Worm (Caenorhabditis elegans) whole organism, young adult: ENCODE measurements around the gene rrf-3.
A peak's percentile ranks its signal among the peaks of the same experiment; 100 is the strongest.

Source experiments
- B0019.2 ChIP-seq: fragments of 200-800 bp; sonication (Bioruptor generic); conservative IDR thresholded peaks from 2 replicates; pipeline ENCODE4 v1.3.6; 2022; ENCODE audit warnings: missing genetic modification reagents, missing genetic modification characterization, missing compliant biosample characterization
- C06A6.2 ChIP-seq: fragments of 200-800 bp; sonication (Bioruptor generic); conservative IDR thresholded peaks from 2 replicates; pipeline ENCODE4 v1.3.6; 2022; ENCODE audit warnings: missing genetic modification characterization, missing compliant biosample characterization
- D2030.7 ChIP-seq: fragments of 200-800 bp; sonication (Bioruptor generic); IDR thresholded peaks from 2 replicates; pipeline ENCODE4 v1.3.6; 2022; ENCODE audit warnings: missing genetic modification reagents, missing genetic modification characterization, missing compliant biosample characterization
- F33H1.4 ChIP-seq: fragments of 200-800 bp; sonication (Bioruptor generic); IDR thresholded peaks from 2 replicates; pipeline ENCODE4 v1.3.6; 2022; ENCODE audit warnings: missing genetic modification reagents, missing genetic modification characterization, missing compliant biosample characterization
- F37B4.10 ChIP-seq: fragments of 200-800 bp; sonication (Bioruptor generic); IDR thresholded peaks from 2 replicates; pipeline ENCODE4 v1.3.6; 2022; ENCODE audit warnings: missing genetic modification characterization, missing compliant biosample characterization
- F57A8.1 ChIP-seq: fragments of 200-800 bp; sonication (Bioruptor generic); optimal IDR thresholded peaks from 2 replicates; lab custom pipeline; 2018; ENCODE audit warnings: mild to moderate bottlenecking, missing genetic modification characterization, moderate library complexity, missing compliant biosample characterization
- K11D2.4 ChIP-seq: fragments of 200-800 bp; sonication (Bioruptor generic); IDR thresholded peaks from 2 replicates; pipeline ENCODE4 v1.3.6; 2022; ENCODE audit warnings: missing genetic modification reagents, missing genetic modification characterization, missing compliant biosample characterization
- Y53G8AR.9 ChIP-seq: fragments of 200-800 bp; sonication (Bioruptor generic); conservative IDR thresholded peaks from 2 replicates; pipeline ENCODE4 v1.3.6; 2022; ENCODE audit warnings: missing genetic modification reagents, missing genetic modification characterization, missing compliant biosample characterization
- ZK185.1 ChIP-seq: sonication (generic microtip); optimal IDR thresholded peaks from 2 replicates; lab custom pipeline; 2016; ENCODE audit warnings: mild to moderate bottlenecking, missing genetic modification characterization, missing compliant biosample characterization; ENCODE audit not compliant: poor library complexity, severe bottlenecking
- aptf-3 ChIP-seq: fragments of 200-800 bp; sonication (Bioruptor generic); IDR thresholded peaks from 2 replicates; pipeline ENCODE4 v1.3.6; 2022; ENCODE audit warnings: missing genetic modification characterization, missing compliant biosample characterization
- attf-3 ChIP-seq: fragments of 200-800 bp; sonication (Bioruptor generic); conservative IDR thresholded peaks from 2 replicates; pipeline ENCODE4 v1.3.6; 2022; ENCODE audit warnings: missing genetic modification reagents, missing genetic modification characterization, missing compliant biosample characterization
- attf-5 ChIP-seq: fragments of 200-800 bp; sonication (Bioruptor generic); optimal IDR thresholded peaks from 2 replicates; lab custom pipeline; 2018; ENCODE audit warnings: mild to moderate bottlenecking, missing genetic modification characterization, missing compliant biosample characterization
- bed-2 ChIP-seq: fragments of 200-800 bp; sonication (Bioruptor generic); IDR thresholded peaks from 2 replicates; pipeline ENCODE4 v1.3.6; 2022; ENCODE audit warnings: missing genetic modification reagents, missing genetic modification characterization, missing compliant biosample characterization
- ccch-3 ChIP-seq: fragments of 200-800 bp; sonication (Bioruptor generic); optimal IDR thresholded peaks from 2 replicates; lab custom pipeline; 2018; ENCODE audit warnings: mild to moderate bottlenecking, missing genetic modification characterization, missing compliant biosample characterization
- ceh-91 ChIP-seq: fragments of 200-800 bp; sonication (Bioruptor generic); IDR thresholded peaks from 2 replicates; pipeline ENCODE4 v1.3.6; 2022; ENCODE audit warnings: missing genetic modification reagents, missing genetic modification characterization, missing compliant biosample characterization
- chd-7 ChIP-seq: sonication (generic microtip); optimal IDR thresholded peaks from 2 replicates; lab custom pipeline; 2016; ENCODE audit warnings: mild to moderate bottlenecking, missing genetic modification characterization, moderate library complexity, missing compliant biosample characterization
- dox-1 ChIP-seq: fragments of 200-800 bp; sonication (Bioruptor generic); IDR thresholded peaks from 2 replicates; pipeline ENCODE4 v1.3.6; 2022; ENCODE audit warnings: missing genetic modification reagents, missing genetic modification characterization, missing compliant biosample characterization
- dpl-1 ChIP-seq: fragments of 150-350 bp; optimal IDR thresholded peaks from 2 replicates; lab custom pipeline; 2014; ENCODE audit warnings: missing biosample characterization, missing genetic modification reagents, missing genetic modification characterization
- efl-1 ChIP-seq: fragments of 150-350 bp; optimal IDR thresholded peaks from 2 replicates; lab custom pipeline; 2014; ENCODE audit warnings: missing biosample characterization, missing genetic modification reagents, missing genetic modification characterization
- egl-44 ChIP-seq: fragments of 200-800 bp; sonication (Bioruptor generic); IDR thresholded peaks from 2 replicates; pipeline ENCODE4 v1.3.6; 2022; ENCODE audit warnings: missing genetic modification reagents, missing genetic modification characterization, missing compliant biosample characterization
- gei-17 ChIP-seq: fragments of 200-800 bp; sonication (Bioruptor generic); optimal IDR thresholded peaks from 2 replicates; lab custom pipeline; 2018; ENCODE audit warnings: mild to moderate bottlenecking, missing genetic modification characterization, missing compliant biosample characterization
- him-1 ChIP-seq: sonication (generic microtip); optimal IDR thresholded peaks from 2 replicates; lab custom pipeline; 2016; ENCODE audit warnings: missing genotype, missing genetic modification reagents, missing genetic modification characterization, missing compliant biosample characterization
- lin-35 ChIP-seq, 3 experiments: fragments of 150-350 bp in 2 of 3; sonication (generic microtip) in 1 of 3; optimal IDR thresholded peaks; 2 replicates each; lab custom pipeline; 2014 to 2018; ENCODE audit warnings: missing biosample characterization in 3 of 3, missing genetic modification characterization in 3 of 3, missing genetic modification reagents in 3 of 3
- lsl-1 ChIP-seq: fragments of 200-800 bp; sonication (Bioruptor generic); optimal IDR thresholded peaks from 2 replicates; lab custom pipeline; 2018; ENCODE audit warnings: mild to moderate bottlenecking, missing genetic modification characterization, moderate library complexity, missing compliant biosample characterization
- madf-6 ChIP-seq: fragments of 200-800 bp; sonication (Bioruptor generic); IDR thresholded peaks from 2 replicates; pipeline ENCODE4 v1.3.6; 2022; ENCODE audit warnings: missing genetic modification reagents, missing genetic modification characterization, missing compliant biosample characterization
- madf-8 ChIP-seq: fragments of 200-800 bp; sonication (Bioruptor generic); conservative IDR thresholded peaks from 2 replicates; pipeline ENCODE4 v1.3.6; 2022; ENCODE audit warnings: missing genetic modification reagents, missing genetic modification characterization, missing compliant biosample characterization
- mes-4 ChIP-seq: sonication (generic microtip); optimal IDR thresholded peaks from 2 replicates; lab custom pipeline; 2016; ENCODE audit warnings: missing genotype, missing genetic modification characterization, missing compliant biosample characterization
- nhr-27 ChIP-seq: fragments of 200-800 bp; sonication (Bioruptor generic); optimal IDR thresholded peaks from 2 replicates; lab custom pipeline; 2018; ENCODE audit warnings: mild to moderate bottlenecking, missing genetic modification characterization, moderate library complexity, missing compliant biosample characterization
- pbrm-1 ChIP-seq: fragments of 200-800 bp; sonication (Bioruptor generic); IDR thresholded peaks from 2 replicates; pipeline ENCODE4 v1.3.6; 2022; ENCODE audit warnings: missing genetic modification reagents, missing genetic modification characterization, missing compliant biosample characterization
- rpc-1 ChIP-seq, 2 experiments: fragments of 150-350 bp in 1 of 2; sonication (generic microtip) in 1 of 2; optimal IDR thresholded peaks; 2 replicates each; lab custom pipeline; 2014 to 2018; ENCODE audit warnings: missing biosample characterization in 1 of 2, missing genetic modification characterization in 1 of 2, missing genetic modification reagents in 1 of 2, missing genotype in 1 of 2
- sdz-38 ChIP-seq: sonication (generic microtip); optimal IDR thresholded peaks from 2 replicates; lab custom pipeline; 2016; ENCODE audit warnings: missing genotype, missing genetic modification characterization, missing compliant biosample characterization
- snpc-1.3 ChIP-seq: sonication (generic microtip); optimal IDR thresholded peaks from 2 replicates; lab custom pipeline; 2017; ENCODE audit warnings: missing genetic modification characterization, mild to moderate bottlenecking, missing compliant biosample characterization, antibody characterized with exemption, moderate library complexity, missing genotype, missing genetic modification reagents; ENCODE audit not compliant: insufficient read depth
- snpc-4 ChIP-seq, 5 experiments: fragments of 150-350 bp in 1 of 5; sonication (generic microtip) in 4 of 5; optimal IDR thresholded peaks; 2 replicates each; lab custom pipeline; 2014 to 2018; ENCODE audit warnings: missing genetic modification characterization in 5 of 5, missing biosample characterization in 3 of 5, antibody characterized with exemption in 2 of 5, mild to moderate bottlenecking in 2 of 5, missing compliant biosample characterization in 2 of 5, missing genotype in 2 of 5, moderate library complexity in 2 of 5, missing genetic modification reagents in 1 of 5
- xnd-1 ChIP-seq: sonication (generic microtip); optimal IDR thresholded peaks from 2 replicates; lab custom pipeline; 2016; ENCODE audit warnings: missing genotype, missing genetic modification reagents, missing genetic modification characterization, missing compliant biosample characterization
- ztf-18 ChIP-seq: sonication (generic microtip); optimal IDR thresholded peaks from 2 replicates; lab custom pipeline; 2016; ENCODE audit warnings: missing genotype, mild to moderate bottlenecking, missing genetic modification characterization, missing compliant biosample characterization
- ztf-3 ChIP-seq: fragments of 200-800 bp; sonication (Bioruptor generic); optimal IDR thresholded peaks from 2 replicates; lab custom pipeline; 2018; ENCODE audit warnings: mild to moderate bottlenecking, missing genetic modification characterization, missing compliant biosample characterization

rrf-3 gene

DNA sequence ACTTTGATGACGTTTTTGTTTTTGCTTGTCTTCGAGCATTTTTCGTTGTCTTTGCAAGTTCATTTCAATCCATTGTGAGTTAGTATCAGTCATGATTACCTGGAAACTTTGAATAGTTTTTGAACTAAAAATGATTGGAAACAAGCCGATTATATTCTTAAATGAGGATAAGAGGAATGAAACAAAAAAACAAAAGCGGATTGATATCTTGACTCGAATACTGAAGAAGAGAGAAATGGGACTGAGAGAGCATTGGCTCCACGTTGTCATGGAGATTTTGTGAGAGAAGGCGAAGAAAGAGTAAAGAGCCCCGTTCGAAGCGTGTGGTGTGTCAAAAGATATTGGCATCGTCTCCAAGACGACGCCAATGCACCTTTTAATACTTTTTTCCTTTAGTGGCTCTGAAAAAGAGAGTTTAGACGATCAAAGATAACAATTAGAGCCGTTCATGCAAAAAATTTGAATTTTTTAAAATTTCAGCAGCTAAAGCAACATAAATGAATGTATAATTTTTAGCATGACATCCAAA lies 5.4 kb upstream of the rrf-3 start, which contains the start of the genes tub-1 and tmem-138:
TSS of gene tub-1 (minus strand) at position 101 of the 529 bp plus-strand sequence.
TSS of gene tmem-138 (plus strand) at position 479 of the 529 bp plus-strand sequence.
- TF ChIP-seq chd-7: no peak
- no peak for TF ChIP-seq egl-44 (GFP tag; lab: Robert Waterston, UW)
- TF ChIP-seq attf-3 (GFP tag; lab: Robert Waterston, UW): no peak
- no peak for TF ChIP-seq nhr-27 (tag; lab: Kevin White, UChicago)
- TF ChIP-seq gei-17 (GFP tag; lab: Kevin White, UChicago): no peak
- no peak for TF ChIP-seq ceh-91 (GFP tag; lab: Robert Waterston, UW)
- TF ChIP-seq bed-2 (GFP tag; lab: Robert Waterston, UW): no peak

- TF ChIP-seq ztf-3 (GFP tag; lab: Kevin White, UChicago) (no peak), pbrm-1 (GFP tag; lab: Robert Waterston, UW) (no peak), Y53G8AR.9 (GFP tag; lab: Robert Waterston, UW) (peak; percentile 51; the same call in 1 of the 2 replicates), F33H1.4 (GFP tag; lab: Robert Waterston, UW) (peak; percentile 52; the same call in 1 of the 2 replicates), efl-1 (GFP tag; lab: Kevin White, UChicago) (peak; percentile 83), dox-1 (peak; percentile 72), F57A8.1 (GFP tag; lab: Kevin White, UChicago) (no peak), sdz-38 (no peak), D2030.7 (GFP tag; lab: Robert Waterston, UW) (peak; percentile 40; the same call in 1 of the 2 replicates), ztf-18 (tag; lab: Kevin White, UChicago) (peak; percentile 92), ceh-91 (GFP tag; lab: Robert Waterston, UW) (peak; percentile 15; the same call in 1 of the 2 replicates), lsl-1 (peak; percentile 51), snpc-4 (GFP tag; optimal IDR thresholded peaks at IDR 0.05; lab: Kevin White, UChicago) (no peak), snpc-4 (tag; optimal IDR thresholded peaks at IDR 0.05; lab: Kevin White, UChicago) (peak in 1 of 4 experiments; percentile 50), madf-6 (GFP tag; lab: Robert Waterston, UW) (peak; percentile 79), attf-5 (GFP tag; lab: Kevin White, UChicago) (peak; percentile 69), snpc-1.3 (tag; lab: Kevin White, UChicago) (peak; percentile 11), C06A6.2 (no peak), xnd-1 (tag; lab: Kevin White, UChicago) (peak; percentile 13), ZK185.1 (peak; percentile 3), lin-35 (GFP tag; optimal IDR thresholded peaks at IDR 0.05; lab: Kevin White, UChicago) (peak in 1 of 3 experiments; percentile 14), attf-3 (GFP tag; lab: Robert Waterston, UW) (peak; percentile 61), dpl-1 (GFP tag; lab: Kevin White, UChicago) (peak; percentile 58), madf-8 (GFP tag; lab: Robert Waterston, UW) (peak; percentile 54; the same call in 1 of the 2 replicates)
Measured at ce11 chrII:8157991-8158390, 4.3 kb upstream of the rrf-3 start, which contains the start of gene pch-2. pch-2 (plus strand) TSS chrII:8158349.

ce11 chrII:8160916-8161315 lies 1.3 kb upstream of the rrf-3 start:
- TF ChIP-seq aptf-3 (GFP tag; lab: Robert Waterston, UW) (no peak), dpl-1 (GFP tag; lab: Kevin White, UChicago) (no peak), mes-4 (tag; lab: Kevin White, UChicago) (no peak), ccch-3 (no peak), F37B4.10 (GFP tag; lab: Robert Waterston, UW) (no peak)

- no peak for TF ChIP-seq rpc-1 (optimal IDR thresholded peaks at IDR 0.05; lab: Kevin White, UChicago)
- TF ChIP-seq rpc-1 (tag; optimal IDR thresholded peaks at IDR 0.05; lab: Kevin White, UChicago): no peak
- no peak for TF ChIP-seq him-1
- no peak for TF ChIP-seq sdz-38
- TF ChIP-seq bed-2 (GFP tag; lab: Robert Waterston, UW): no peak
- no peak for TF ChIP-seq B0019.2
- no peak for TF ChIP-seq efl-1 (GFP tag; lab: Kevin White, UChicago)
- no peak for TF ChIP-seq K11D2.4 (GFP tag; lab: Robert Waterston, UW)
Measured at ce11 chrII:8169283-8169682, 7.0 kb downstream of the rrf-3 start, which contains the start of gene T05C12.15. T05C12.15 (plus strand) TSS chrII:8169583.
